Fruit fly (Drosophila melanogaster): ENCODE results near the gene GluRIIA.

The GluRIIA gene

dm6 chr2L:5523848-5524473 lies 30.9 kb upstream of the GluRIIA start, which contains the start of the genes Vps52 and Elp4 (continued):
- TF ChIP-seq Pdp1 (GFP tag; optimal IDR thresholded peaks at IDR 0.05): peak; percentile 52 to 68
- TF ChIP-seq HLH4C (GFP tag; IDR thresholded peaks at IDR 0.05; ENCODE audit: partially characterized antibody): peak; percentile 83
- peak; percentile 52 for TF ChIP-seq exex (tag; optimal IDR thresholded peaks at IDR 0.05)
- no peak for TF ChIP-seq cas (GFP tag; IDR thresholded peaks at IDR 0.05)
- peak; percentile 77 for TF ChIP-seq PHDP (tag; optimal IDR thresholded peaks at IDR 0.05)
- TF ChIP-seq CG12155 (GFP tag; optimal IDR thresholded peaks at IDR 0.05): peak; percentile 77
- TF ChIP-seq CG5953 (GFP tag; IDR thresholded peaks at IDR 0.05): peak; percentile 40; the same call in 1 of the 2 replicates
- peak; percentile 51 for TF ChIP-seq cato (GFP tag; optimal IDR thresholded peaks at IDR 0.05; ENCODE audit: borderline replicate concordance)
- no peak for TF ChIP-seq E2f2 (GFP tag; IDR thresholded peaks at IDR 0.05)
- TF ChIP-seq CG12769 (tag; optimal IDR thresholded peaks at IDR 0.05): no peak
- TF ChIP-seq Scr (GFP tag; IDR thresholded peaks at IDR 0.05; ENCODE audit: partially characterized antibody): peak; percentile 77
- TF ChIP-seq pho (GFP tag; optimal IDR thresholded peaks at IDR 0.05): peak; percentile 75
- peak; percentile 80 for TF ChIP-seq BEAF-32 (GFP tag; optimal IDR thresholded peaks at IDR 0.05)
- no peak for TF ChIP-seq Sox100B (GFP tag; optimal IDR thresholded peaks at IDR 0.05)
- TF ChIP-seq lola (GFP tag; optimal IDR thresholded peaks at IDR 0.05): peak in 1 of 3 experiments; percentile 81
- peak; percentile 68; the same call in 1 of the 2 replicates for TF ChIP-seq rib (GFP tag; IDR thresholded peaks at IDR 0.05)
- TF ChIP-seq Poxn (GFP tag; IDR thresholded peaks at IDR 0.05): no peak
- peak; percentile 83 for TF ChIP-seq CG13424 (tag; optimal IDR thresholded peaks at IDR 0.05)
- TF ChIP-seq CG11696 (GFP tag; IDR thresholded peaks at IDR 0.05): no peak
- TF ChIP-seq CG3838 (GFP tag; optimal IDR thresholded peaks at IDR 0.05): peak; percentile 25
- TF ChIP-seq dysf (GFP tag; IDR thresholded peaks at IDR 0.05): peak; percentile 78
- no peak for TF ChIP-seq Dfd (GFP tag; optimal IDR thresholded peaks at IDR 0.05)
- peak; percentile 56 for TF ChIP-seq Lhr (GFP tag; optimal IDR thresholded peaks at IDR 0.05)
- TF ChIP-seq tap (tag; optimal IDR thresholded peaks at IDR 0.05): no peak
- TF ChIP-seq Dip2 (GFP tag; IDR thresholded peaks at IDR 0.05): no peak
- no peak for TF ChIP-seq da (GFP tag; optimal IDR thresholded peaks at IDR 0.05)
- peak; percentile 34; the same call in 1 of the 2 replicates for TF ChIP-seq sisA (GFP tag; IDR thresholded peaks at IDR 0.05)
- TF ChIP-seq pb (GFP tag; optimal IDR thresholded peaks at IDR 0.05): no peak
- TF ChIP-seq Dbx (GFP tag; IDR thresholded peaks at IDR 0.05): peak; percentile 70; the same call in 2 of the 3 replicates
- TF ChIP-seq CHES-1-like (GFP tag; optimal IDR thresholded peaks at IDR 0.05): peak; percentile 44
- TF ChIP-seq NfI (GFP tag; optimal IDR thresholded peaks at IDR 0.05): peak; percentile 64
- peak; percentile 76 for TF ChIP-seq B-H2 (GFP tag; optimal IDR thresholded peaks at IDR 0.05)
- TF ChIP-seq Nf-YC (tag; optimal IDR thresholded peaks at IDR 0.05): peak; percentile 82
- TF ChIP-seq Asciz (GFP tag; optimal IDR thresholded peaks at IDR 0.05): no peak
- peak; percentile 63 for TF ChIP-seq unc-4 (GFP tag; IDR thresholded peaks at IDR 0.05; ENCODE audit: partially characterized antibody)
- TF ChIP-seq dati (GFP tag; IDR thresholded peaks at IDR 0.05): no peak
- TF ChIP-seq NC2β (GFP tag; optimal IDR thresholded peaks at IDR 0.05): peak; percentile 34
- peak; percentile 70 for TF ChIP-seq Oli (tag; optimal IDR thresholded peaks at IDR 0.05)
- TF ChIP-seq CG4617 (GFP tag; optimal IDR thresholded peaks at IDR 0.05; ENCODE audit: borderline replicate concordance): peak; percentile 24
- no peak for TF ChIP-seq lov (optimal IDR thresholded peaks at IDR 0.05)
- TF ChIP-seq lov (GFP tag; IDR thresholded peaks at IDR 0.05): no peak
- peak; percentile 66 for TF ChIP-seq HmgZ (tag; optimal IDR thresholded peaks at IDR 0.05)
- no peak for TF ChIP-seq sd (tag; optimal IDR thresholded peaks at IDR 0.05)
- peak; percentile 78 for TF ChIP-seq CG8924 (tag; optimal IDR thresholded peaks at IDR 0.05)
- TF ChIP-seq unpg (GFP tag; optimal IDR thresholded peaks at IDR 0.05): peak; percentile 75
- peak; percentile 88 for TF ChIP-seq gem (tag; optimal IDR thresholded peaks at IDR 0.05)
- no peak for TF ChIP-seq D19B (GFP tag; optimal IDR thresholded peaks at IDR 0.05)
- TF ChIP-seq row (GFP tag; IDR thresholded peaks at IDR 0.05): peak; percentile 85
- TF ChIP-seq tup (GFP tag; optimal IDR thresholded peaks at IDR 0.05): no peak
